Worm (Caenorhabditis elegans): ENCODE data around the gene sdz-36.

DNA sequence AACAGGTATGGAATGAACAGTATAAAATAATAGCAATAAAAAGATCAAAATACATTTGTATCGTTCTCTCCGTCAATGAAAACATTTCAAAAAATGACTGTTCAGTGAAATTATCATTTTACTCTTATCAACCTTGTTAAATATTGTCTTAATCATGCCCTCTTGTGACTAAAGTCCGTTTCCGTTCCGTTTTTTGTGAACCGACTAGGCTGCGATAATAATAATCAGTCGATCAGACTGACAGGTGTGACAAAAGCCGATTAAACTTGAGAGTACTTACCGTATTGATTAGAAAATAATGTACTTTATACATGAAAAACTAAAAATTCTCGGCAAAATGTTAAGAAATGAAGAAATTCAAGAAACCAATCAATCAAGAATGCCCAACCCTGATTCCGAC, 8.2 kb upstream of the sdz-36 start, which contains the start of gene ins-7:
- TF ChIP-seq nhr-237 (tag; optimal IDR thresholded peaks at IDR 0.05): no peak
- no peak for TF ChIP-seq ctbp-1 (GFP tag; IDR thresholded peaks at IDR 0.05)
- TF ChIP-seq ZK546.5 (tag; optimal IDR thresholded peaks at IDR 0.05): no peak
- no peak for TF ChIP-seq lin-29 (GFP tag; IDR thresholded peaks at IDR 0.05)
- TF ChIP-seq nhr-11 (tag; optimal IDR thresholded peaks at IDR 0.05): no peak
- no peak for TF ChIP-seq mdl-1 (tag; optimal IDR thresholded peaks at IDR 0.05)
- TF ChIP-seq snpc-4 (tag; optimal IDR thresholded peaks at IDR 0.05): no peak
- no peak for TF ChIP-seq nhr-6 (tag; optimal IDR thresholded peaks at IDR 0.05)
- TF ChIP-seq lsy-2 (tag; optimal IDR thresholded peaks at IDR 0.05): no peak
- TF ChIP-seq pqm-1 (tag; optimal IDR thresholded peaks at IDR 0.05): peak; percentile 64
- no peak for TF ChIP-seq lir-3 (tag; optimal IDR thresholded peaks at IDR 0.05)
- no peak for TF ChIP-seq lin-13 (GFP tag; optimal IDR thresholded peaks at IDR 0.05)
- no peak for TF ChIP-seq ztf-11 (tag; optimal IDR thresholded peaks at IDR 0.05)

Data from whole organism, L4 larva.